Worm (Caenorhabditis elegans) whole organism, midembryonic: ENCODE data around the gene nas-28.

ENCODE experiments used
- T22C8.4 ChIP-seq: fragments of 200-800 bp; sonication (Bioruptor generic); IDR thresholded peaks from 2 replicates; pipeline ENCODE4 v1.3.6; 2022; ENCODE audit warnings: missing genetic modification characterization, missing compliant biosample characterization
- cog-1 ChIP-seq: sonication (generic microtip); optimal IDR thresholded peaks from 2 replicates; lab custom pipeline; 2016; ENCODE audit warnings: missing genetic modification characterization, missing compliant biosample characterization
- flt-1 ChIP-seq: fragments of 200-800 bp; sonication (Bioruptor generic); IDR thresholded peaks from 2 replicates; pipeline ENCODE4 v1.3.6; 2022; ENCODE audit warnings: missing genetic modification characterization, missing compliant biosample characterization
- klf-2 ChIP-seq: fragments of 200-800 bp; sonication (Bioruptor generic); conservative IDR thresholded peaks from 2 replicates; pipeline ENCODE4 v1.3.6; 2022; ENCODE audit warnings: missing genetic modification reagents, missing genetic modification characterization, missing compliant biosample characterization
- med-1 ChIP-seq: sonication (generic microtip); optimal IDR thresholded peaks from 2 replicates; lab custom pipeline; 2017; ENCODE audit warnings: missing genetic modification characterization, mild to moderate bottlenecking, missing compliant biosample characterization, antibody characterized with exemption, missing genetic modification reagents; ENCODE audit not compliant: insufficient read depth
- ref-1 ChIP-seq: fragments of 200-800 bp; sonication (Bioruptor generic); conservative IDR thresholded peaks from 2 replicates; pipeline ENCODE4 v1.3.6; 2022; ENCODE audit warnings: missing genetic modification reagents, missing genetic modification characterization, missing compliant biosample characterization
- tab-1 ChIP-seq: fragments of 200-800 bp; sonication (Bioruptor generic); IDR thresholded peaks from 2 replicates; pipeline ENCODE4 v1.3.6; 2022; ENCODE audit warnings: missing genetic modification characterization, missing compliant biosample characterization
- ztf-23 ChIP-seq: fragments of 200-800 bp; sonication (Bioruptor generic); IDR thresholded peaks from 2 replicates; pipeline ENCODE4 v1.3.6; 2022; ENCODE audit warnings: missing genetic modification reagents, missing genetic modification characterization, missing compliant biosample characterization
- ztf-29 ChIP-seq: fragments of 200-800 bp; sonication (Bioruptor generic); IDR thresholded peaks from 2 replicates; pipeline ENCODE4 v1.3.6; 2022; ENCODE audit warnings: missing genetic modification reagents, missing genetic modification characterization, missing compliant biosample characterization

The nas-28 gene

DNA sequence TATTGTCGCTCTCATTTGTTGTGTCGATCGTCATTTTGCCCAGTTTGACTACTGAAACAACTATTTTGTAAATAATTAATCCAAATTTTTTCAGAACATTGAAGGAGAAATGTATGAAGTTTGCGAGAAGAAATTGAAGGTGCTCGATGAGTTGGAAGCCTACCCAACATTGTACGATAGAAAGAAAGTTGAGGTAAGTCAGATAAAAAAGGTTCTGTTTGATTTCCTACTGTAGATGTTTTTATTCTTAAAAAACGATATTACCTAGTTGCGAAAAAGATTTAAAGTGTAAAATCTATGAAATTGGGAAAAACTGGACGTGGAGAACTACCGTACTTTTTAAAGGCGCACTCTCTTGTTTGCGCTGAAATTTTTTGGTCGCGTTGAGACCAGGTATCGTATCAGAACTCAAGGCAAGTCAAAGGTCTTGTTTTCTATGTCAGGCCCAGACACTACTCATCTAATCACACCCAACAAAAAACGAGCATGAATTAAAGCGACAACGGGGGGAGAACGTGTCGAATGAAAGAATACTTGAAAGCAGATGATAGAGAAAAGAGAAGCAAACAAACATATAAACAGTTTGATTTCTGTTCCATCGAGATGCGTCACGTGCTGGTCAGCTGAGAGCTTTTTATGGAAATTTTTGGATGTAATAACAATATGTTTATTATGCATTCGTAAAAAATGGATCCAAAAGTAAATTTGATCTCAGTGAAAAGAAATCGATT is 14.4 kb downstream of the nas-28 start, which contains the start of gene efk-1:
Gene efk-1, minus strand, starts transcription at position 51 of the 731 bp plus-strand sequence.
- no peak for TF ChIP-seq med-1
- no peak for TF ChIP-seq ztf-29
- TF ChIP-seq klf-2 (GFP tag; lab: Robert Waterston, UW): no peak

DNA sequence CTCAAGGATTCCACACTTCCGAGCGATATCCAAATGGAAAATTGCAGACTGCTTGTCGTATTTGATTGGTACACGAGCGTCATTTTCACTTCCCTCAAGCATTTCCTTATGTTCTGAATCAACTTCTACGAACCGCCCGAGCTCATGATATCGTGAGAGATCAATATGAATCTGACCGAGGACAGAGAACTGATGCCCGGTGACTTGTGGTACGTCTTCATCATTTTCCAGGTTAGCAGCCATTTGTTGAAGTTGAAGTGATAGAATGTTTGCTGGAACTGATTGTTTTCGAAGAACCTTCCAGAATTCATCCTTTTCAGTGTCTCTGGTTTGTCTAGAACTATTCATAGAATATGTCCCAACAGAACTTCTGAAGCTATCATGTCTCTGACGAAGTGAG is 16.4 kb downstream of the nas-28 start:
- no peak for TF ChIP-seq med-1
- TF ChIP-seq T22C8.4: no peak
- TF ChIP-seq cog-1 (tag; lab: Kevin White, UChicago): no peak
- TF ChIP-seq ztf-29: no peak
- TF ChIP-seq ref-1 (GFP tag; lab: Robert Waterston, UW): no peak
- no peak for TF ChIP-seq flt-1
- no peak for TF ChIP-seq klf-2 (GFP tag; lab: Robert Waterston, UW)
- no peak for TF ChIP-seq ztf-23 (GFP tag; lab: Robert Waterston, UW)
- no peak for TF ChIP-seq tab-1 (GFP tag; lab: Robert Waterston, UW)

DNA sequence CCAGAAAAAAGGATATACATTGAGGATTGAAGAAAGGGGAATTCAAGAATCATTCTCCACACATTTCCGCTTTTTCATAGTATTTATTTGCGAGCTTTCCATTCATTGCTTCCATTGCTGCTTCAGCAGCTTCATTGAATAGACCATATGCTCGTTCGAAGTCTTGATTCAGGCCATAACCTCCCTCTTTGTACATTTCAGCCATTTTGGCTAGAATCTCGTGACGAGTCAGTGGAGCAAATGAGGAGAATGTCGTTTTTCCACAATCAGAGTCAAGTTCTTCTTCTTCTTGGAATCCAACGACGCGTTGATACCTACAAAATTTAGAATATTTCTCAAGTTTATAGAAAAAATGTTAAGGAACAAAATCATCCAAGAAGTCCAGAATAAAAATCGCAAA is 17.8 kb downstream of the nas-28 start:
- TF ChIP-seq tab-1 (GFP tag; lab: Robert Waterston, UW) (no peak), klf-2 (GFP tag; lab: Robert Waterston, UW) (no peak), ztf-29 (no peak), flt-1 (no peak), cog-1 (tag; lab: Kevin White, UChicago) (no peak), ref-1 (GFP tag; lab: Robert Waterston, UW) (no peak), med-1 (no peak), ztf-23 (GFP tag; lab: Robert Waterston, UW) (no peak), T22C8.4 (no peak)

DNA sequence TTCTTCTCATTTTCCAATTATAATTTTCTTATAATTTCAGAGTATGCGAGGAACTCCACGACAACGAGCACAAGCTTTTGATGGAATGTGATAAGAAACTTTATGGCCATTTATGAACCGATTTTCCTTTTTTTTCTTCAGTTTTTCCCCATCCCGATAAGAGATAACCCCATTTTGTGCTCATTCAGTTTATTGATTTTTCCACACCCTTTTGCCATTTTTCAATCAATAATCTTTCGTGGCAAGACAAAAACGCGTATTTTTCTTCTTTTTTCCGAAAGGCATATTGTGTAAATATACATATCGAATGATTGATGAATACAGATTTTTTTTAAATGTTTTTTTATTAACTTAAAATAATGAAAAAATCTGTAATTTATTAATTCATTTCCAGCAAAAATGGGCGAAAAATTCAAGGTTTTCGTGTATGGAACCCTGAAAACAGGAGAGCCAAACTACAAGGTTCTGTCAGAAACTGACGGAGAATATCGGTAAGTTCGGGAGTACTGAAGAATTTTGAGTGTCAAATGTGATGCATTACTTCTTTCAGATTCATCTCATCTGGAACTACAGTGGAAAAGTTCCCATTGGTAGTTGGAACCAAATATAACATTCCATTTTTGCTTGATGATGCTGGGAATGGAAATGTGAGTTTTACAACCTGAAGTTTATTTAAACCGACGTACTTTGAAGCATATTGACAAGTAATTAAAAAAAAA is 18.6 kb downstream of the nas-28 start, which contains the start of gene F42A10.9:
Gene F42A10.9, plus strand, starts transcription at position 321 of the 719 bp plus-strand sequence.
- TF ChIP-seq tab-1 (GFP tag; lab: Robert Waterston, UW) (no peak), cog-1 (tag; lab: Kevin White, UChicago) (no peak), T22C8.4 (0 out of 2 replicates have a peak, but pooled peaks have one; percentile 16), klf-2 (GFP tag; lab: Robert Waterston, UW) (no peak)

DNA sequence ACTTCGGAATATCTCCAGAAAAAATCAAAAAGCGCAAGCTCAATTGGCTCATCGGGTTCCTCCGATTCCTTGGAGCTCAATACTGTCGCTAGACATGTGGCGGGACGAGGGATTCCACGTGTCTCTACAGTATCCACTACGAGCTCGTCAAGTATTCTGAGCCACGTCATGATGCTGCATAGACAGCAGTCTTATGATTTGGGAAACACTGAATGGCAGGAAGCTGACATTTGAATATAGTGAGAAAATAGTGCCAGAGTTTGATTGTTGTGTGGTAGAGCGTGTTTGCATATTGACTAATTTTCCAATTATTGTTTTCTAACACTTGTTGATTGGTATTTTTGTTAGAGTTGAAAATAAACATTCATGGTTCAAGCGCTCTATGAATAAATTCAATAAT is 19.6 kb downstream of the nas-28 start:
- no peak for TF ChIP-seq ztf-23 (GFP tag; lab: Robert Waterston, UW)
- no peak for TF ChIP-seq ref-1 (GFP tag; lab: Robert Waterston, UW)
- TF ChIP-seq T22C8.4: no peak
- no peak for TF ChIP-seq flt-1
- TF ChIP-seq cog-1 (tag; lab: Kevin White, UChicago): no peak
- TF ChIP-seq klf-2 (GFP tag; lab: Robert Waterston, UW): no peak

DNA sequence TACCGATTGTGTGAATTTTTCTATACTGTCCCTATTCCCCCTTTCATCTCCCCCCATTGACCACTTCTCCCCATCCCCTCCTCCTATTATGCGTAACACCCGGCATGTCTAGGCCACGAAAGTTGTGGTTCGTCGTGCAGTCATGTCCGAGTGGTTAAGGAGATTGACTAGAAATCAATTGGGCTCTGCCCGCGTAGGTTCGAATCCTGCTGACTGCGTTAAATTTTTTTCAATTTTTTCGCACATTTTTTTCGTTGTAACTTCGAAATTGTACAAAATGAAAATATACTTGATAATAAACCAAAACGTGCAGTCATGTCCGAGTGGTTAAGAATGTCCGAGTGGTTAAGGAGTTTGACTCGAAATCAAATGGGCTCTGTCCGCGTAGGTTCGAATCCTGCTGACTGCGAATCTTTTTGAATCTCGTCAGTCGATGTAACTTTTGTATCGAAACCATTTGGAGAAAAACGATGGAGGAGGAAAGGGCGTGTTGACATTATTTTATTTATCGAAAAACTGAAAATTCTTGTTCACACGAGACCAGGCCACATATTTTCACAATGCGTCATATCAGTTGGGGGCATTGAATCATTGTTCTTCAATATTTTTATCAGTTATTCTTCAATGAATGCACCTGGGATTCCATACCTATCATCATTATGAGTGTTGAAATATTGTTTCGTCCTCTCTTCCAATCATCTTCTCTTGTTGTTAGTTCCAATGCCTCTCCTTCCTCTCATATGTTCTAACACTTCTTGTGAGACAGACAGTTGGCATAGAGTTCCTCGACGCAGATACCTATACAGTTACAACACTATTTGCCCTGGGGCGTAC is 24.2 kb downstream of the nas-28 start, which contains the start of gene nfm-1:
Gene nfm-1, plus strand, starts transcription at position 812 of the 834 bp plus-strand sequence.
- TF ChIP-seq T22C8.4: peak; percentile 90
- peak; percentile 95 for TF ChIP-seq ztf-23 (GFP tag; lab: Robert Waterston, UW)
- TF ChIP-seq med-1: peak; percentile 60
- peak; percentile 89 for TF ChIP-seq ref-1 (GFP tag; lab: Robert Waterston, UW)
- peak; percentile 93 for TF ChIP-seq tab-1 (GFP tag; lab: Robert Waterston, UW)
- TF ChIP-seq flt-1: peak; percentile 96
- peak; percentile 88 for TF ChIP-seq klf-2 (GFP tag; lab: Robert Waterston, UW)
- TF ChIP-seq cog-1 (tag; lab: Kevin White, UChicago): peak; percentile 89
- peak; percentile 95 for TF ChIP-seq ztf-29

DNA sequence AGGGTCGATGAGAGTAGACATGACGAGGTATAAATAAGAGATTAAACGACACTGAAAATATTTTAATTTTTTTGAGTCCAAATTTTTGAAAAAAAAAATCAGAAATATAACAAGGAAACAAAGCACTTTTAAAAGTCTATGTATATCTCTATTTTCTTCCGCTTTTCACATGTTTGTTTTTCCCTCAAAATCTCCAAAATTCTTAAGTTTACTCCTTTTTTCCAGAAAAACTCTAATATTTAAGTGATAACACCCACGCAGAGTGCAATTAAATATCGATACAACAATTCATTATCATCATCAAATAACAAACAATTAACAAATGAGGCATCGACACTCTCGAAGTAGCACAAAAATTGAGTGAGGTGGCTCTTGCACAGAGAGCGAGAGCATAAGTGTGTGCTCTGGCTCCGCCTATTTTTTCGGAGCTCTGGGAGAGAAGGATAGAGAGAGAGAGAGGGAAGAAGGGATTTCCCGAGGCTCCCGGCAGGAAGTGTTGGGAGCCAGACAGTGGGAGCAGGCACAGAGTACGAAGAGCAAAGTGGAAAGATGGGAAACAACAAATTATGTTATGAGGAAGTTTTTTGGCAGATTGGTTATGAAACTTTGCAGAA is 25.2 kb downstream of the nas-28 start, which contains the start of gene anmt-2:
Gene anmt-2, minus strand, starts transcription at position 51 of the 614 bp plus-strand sequence.
- TF ChIP-seq tab-1 (GFP tag; lab: Robert Waterston, UW): no peak

DNA sequence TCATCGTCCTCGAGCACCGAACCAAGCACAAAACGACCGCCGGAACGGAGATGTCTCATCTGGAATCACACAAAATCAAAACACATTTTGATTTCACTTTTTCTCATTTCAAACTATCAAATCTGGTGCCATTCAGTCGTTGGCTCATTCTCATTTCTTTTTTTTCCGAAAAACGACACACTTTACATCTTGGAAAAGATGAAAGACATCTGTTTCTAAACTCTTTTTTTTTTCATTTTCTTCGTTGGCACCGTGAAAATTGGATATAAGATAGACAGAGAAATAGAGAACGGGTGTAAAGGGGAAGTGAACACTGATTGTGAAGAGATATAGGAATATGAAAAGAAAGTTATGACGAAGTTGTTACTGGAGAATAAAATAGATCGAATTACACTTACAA is 27.2 kb downstream of the nas-28 start:
- TF ChIP-seq ztf-23 (GFP tag; lab: Robert Waterston, UW) (no peak), flt-1 (no peak), klf-2 (GFP tag; lab: Robert Waterston, UW) (no peak), T22C8.4 (no peak), cog-1 (tag; lab: Kevin White, UChicago) (no peak), med-1 (no peak), ref-1 (GFP tag; lab: Robert Waterston, UW) (no peak), tab-1 (GFP tag; lab: Robert Waterston, UW) (no peak), ztf-29 (no peak)

DNA sequence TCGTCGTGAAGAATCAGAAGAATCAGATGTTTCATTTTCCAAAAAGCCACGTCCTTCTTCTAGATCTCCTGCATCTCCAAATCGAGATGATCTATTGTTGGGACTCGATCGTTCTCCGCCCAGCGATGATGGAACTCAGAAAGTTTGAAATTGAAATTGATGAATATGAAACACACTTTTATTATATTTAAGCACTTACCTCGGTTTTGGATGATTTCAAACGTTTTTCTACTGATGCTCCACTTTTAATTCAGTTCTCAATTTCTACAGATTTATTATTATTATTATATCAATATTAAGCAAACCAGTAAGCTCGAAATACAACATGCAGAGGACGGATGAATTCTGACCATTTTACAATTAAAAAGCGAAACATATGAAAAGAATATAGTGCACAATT is 28.4 kb downstream of the nas-28 start:
- TF ChIP-seq med-1 (no peak), ztf-29 (no peak), klf-2 (GFP tag; lab: Robert Waterston, UW) (no peak), flt-1 (no peak), T22C8.4 (no peak), ref-1 (GFP tag; lab: Robert Waterston, UW) (no peak), cog-1 (tag; lab: Kevin White, UChicago) (no peak), tab-1 (GFP tag; lab: Robert Waterston, UW) (no peak), ztf-23 (GFP tag; lab: Robert Waterston, UW) (no peak)
